Worm (Caenorhabditis elegans) whole organism, mixed stage, embryonic: ENCODE results near the gene T18D3.9.

ENCODE experiments used
- ceh-43 ChIP-seq: fragments of 200-800 bp; sonication (Bioruptor generic); optimal IDR thresholded peaks from 2 replicates; lab custom pipeline; 2018; ENCODE audit warnings: mild to moderate bottlenecking, missing genetic modification characterization, moderate library complexity, missing compliant biosample characterization
- ces-1 ChIP-seq: fragments of 150-350 bp; optimal IDR thresholded peaks from 2 replicates; lab custom pipeline; 2014; ENCODE audit warnings: missing biosample characterization, missing genetic modification reagents, missing genetic modification characterization
- drap-1 ChIP-seq: fragments of 200-800 bp; sonication (Bioruptor generic); optimal IDR thresholded peaks from 3 replicates; lab custom pipeline; 2018; ENCODE audit warnings: mild to moderate bottlenecking, missing genetic modification characterization, missing compliant biosample characterization
- elt-3 ChIP-seq: fragments of 150-350 bp; optimal IDR thresholded peaks from 2 replicates; lab custom pipeline; 2014; ENCODE audit warnings: missing biosample characterization, missing genetic modification characterization
- flh-1 ChIP-seq: fragments of 200-800 bp; sonication (Bioruptor generic); optimal IDR thresholded peaks from 2 replicates; lab custom pipeline; 2018; ENCODE audit warnings: mild to moderate bottlenecking, missing genetic modification characterization, moderate library complexity, missing compliant biosample characterization
- lin-13 ChIP-seq: fragments of 150-350 bp; optimal IDR thresholded peaks from 2 replicates; lab custom pipeline; 2014; ENCODE audit warnings: missing biosample characterization, missing genetic modification characterization
- lin-32 ChIP-seq: fragments of 200-800 bp; sonication (Bioruptor generic); optimal IDR thresholded peaks from 2 replicates; lab custom pipeline; 2018; ENCODE audit warnings: mild to moderate bottlenecking, missing genetic modification characterization, missing compliant biosample characterization
- nhr-2 ChIP-seq: fragments of 150-350 bp; optimal IDR thresholded peaks from 2 replicates; lab custom pipeline; 2014; ENCODE audit warnings: missing biosample characterization, missing genetic modification characterization
- nhr-237 ChIP-seq: fragments of 150-350 bp; optimal IDR thresholded peaks from 2 replicates; lab custom pipeline; 2014; ENCODE audit warnings: missing biosample characterization, missing genetic modification characterization
- nhr-76 ChIP-seq: sonication (generic microtip); optimal IDR thresholded peaks from 2 replicates; lab custom pipeline; 2017; ENCODE audit warnings: missing biosample characterization, missing genetic modification characterization
- pha-4 ChIP-seq: fragments of 150-350 bp; optimal IDR thresholded peaks from 2 replicates; lab custom pipeline; 2018; ENCODE audit warnings: missing biosample characterization, missing genetic modification reagents, missing genetic modification characterization
- unc-39 ChIP-seq: fragments of 150-350 bp; optimal IDR thresholded peaks from 2 replicates; lab custom pipeline; 2014; ENCODE audit warnings: missing biosample characterization, missing genetic modification characterization
- unc-62 ChIP-seq: fragments of 150-350 bp; optimal IDR thresholded peaks from 2 replicates; lab custom pipeline; 2014; ENCODE audit warnings: missing biosample characterization, missing genetic modification reagents, missing genetic modification characterization
- ztf-11 ChIP-seq: fragments of 150-350 bp; optimal IDR thresholded peaks from 2 replicates; lab custom pipeline; 2014; ENCODE audit warnings: missing biosample characterization, missing genetic modification characterization

DNA sequence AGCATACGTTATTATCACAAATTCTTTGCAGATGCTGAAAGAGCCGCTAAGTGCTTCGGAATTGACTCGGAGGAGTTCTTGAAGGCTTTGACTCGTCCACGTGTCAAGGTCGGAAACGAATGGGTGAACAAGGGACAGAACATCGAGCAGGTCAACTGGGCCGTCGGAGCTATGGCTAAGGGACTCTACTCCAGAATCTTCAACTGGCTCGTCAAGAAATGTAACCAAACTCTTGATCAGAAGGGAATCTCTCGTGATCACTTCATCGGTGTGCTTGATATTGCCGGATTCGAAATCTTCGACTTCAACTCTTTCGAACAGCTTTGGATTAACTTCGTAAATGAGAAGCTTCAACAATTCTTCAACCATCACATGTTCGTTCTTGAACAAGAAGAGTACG lies 15.6 kb upstream of the T18D3.9 start:
- no peak for TF ChIP-seq nhr-2 (tag; lab: Kevin White, UChicago)
- no peak for TF ChIP-seq nhr-237
- TF ChIP-seq lin-13 = no peak
- no peak for TF ChIP-seq nhr-76 (tag; lab: Kevin White, UChicago)
- TF ChIP-seq ztf-11 (tag; lab: Kevin White, UChicago) = no peak
- no peak for TF ChIP-seq ceh-43
- TF ChIP-seq elt-3 = no peak
- no peak for TF ChIP-seq flh-1 (GFP tag; lab: Kevin White, UChicago)
- TF ChIP-seq ces-1 (GFP tag; lab: Kevin White, UChicago) = no peak
- no peak for TF ChIP-seq unc-39 (tag; lab: Kevin White, UChicago)
- TF ChIP-seq unc-62 (GFP tag; lab: Kevin White, UChicago) = no peak
- TF ChIP-seq lin-32 (GFP tag; lab: Kevin White, UChicago) = no peak
- no peak for TF ChIP-seq drap-1 (GFP tag; lab: Kevin White, UChicago)
- TF ChIP-seq pha-4 (tag; lab: Kevin White, UChicago) = no peak
